Fruit fly (Drosophila melanogaster): Measurements from ENCODE around the gene CG2975.

CG2975 gene

dm6 chr2L:2861140-2861884 lies 21.4 kb downstream of the CG2975 start (continued):
- TF ChIP-seq Hr39 (optimal IDR thresholded peaks at IDR 0.05) (no peak), seq (GFP tag; IDR thresholded peaks at IDR 0.05) (peak; percentile 25; the same call in 1 of the 2 replicates), CG16813 (GFP tag; IDR thresholded peaks at IDR 0.05; ENCODE audit: partially characterized antibody) (no peak), lab (GFP tag; optimal IDR thresholded peaks at IDR 0.05) (peak; percentile 64), HHEX (GFP tag; optimal IDR thresholded peaks at IDR 0.05) (no peak), CG3281 (GFP tag; optimal IDR thresholded peaks at IDR 0.05) (no peak), insv (GFP tag; optimal IDR thresholded peaks at IDR 0.05) (no peak), gcm (GFP tag; optimal IDR thresholded peaks at IDR 0.05) (peak; percentile 29), nmo (GFP tag; optimal IDR thresholded peaks at IDR 0.05) (no peak), luna (GFP tag; optimal IDR thresholded peaks at IDR 0.05) (no peak), CG13894 (tag; optimal IDR thresholded peaks at IDR 0.05) (peak; percentile 99), Hmr (GFP tag; optimal IDR thresholded peaks at IDR 0.05) (peak; percentile 23), her (GFP tag; optimal IDR thresholded peaks at IDR 0.05) (no peak), dmrt99B (tag; optimal IDR thresholded peaks at IDR 0.05) (no peak), ftz-f1 (GFP tag; optimal IDR thresholded peaks at IDR 0.05) (no peak), CG10431 (GFP tag; optimal IDR thresholded peaks at IDR 0.05) (peak; percentile 50), grn (GFP tag; optimal IDR thresholded peaks at IDR 0.05) (peak; percentile 32), CG10979 (tag; optimal IDR thresholded peaks at IDR 0.05) (no peak), bowl (GFP tag; IDR thresholded peaks at IDR 0.05) (no peak), CG13296 (GFP tag; optimal IDR thresholded peaks at IDR 0.05) (peak; percentile 35), CrebB (tag; optimal IDR thresholded peaks at IDR 0.05) (peak; percentile 48), CG9437 (GFP tag; optimal IDR thresholded peaks at IDR 0.05) (no peak), Stat92E (GFP tag; optimal IDR thresholded peaks at IDR 0.05) (no peak), Trl (optimal IDR thresholded peaks at IDR 0.05) (peak; percentile 32 to 36), Trl (GFP tag; optimal IDR thresholded peaks at IDR 0.05) (no peak), gce (GFP tag; IDR thresholded peaks at IDR 0.05) (peak; percentile 11; the same call in 1 of the 3 replicates), Hsf (GFP tag; optimal IDR thresholded peaks at IDR 0.05) (no peak), chinmo (GFP tag; IDR thresholded peaks at IDR 0.05; ENCODE audit: partially characterized antibody) (peak; percentile 91; the same call in 3 of the 4 replicates), sob (GFP tag; IDR thresholded peaks at IDR 0.05) (peak; percentile 57), CG5180 (GFP tag; optimal IDR thresholded peaks at IDR 0.05) (peak; percentile 24), az2 (GFP tag; optimal IDR thresholded peaks at IDR 0.05) (no peak), hkb (optimal IDR thresholded peaks at IDR 0.05) (no peak), hkb (GFP tag; IDR thresholded peaks at IDR 0.05) (peak; percentile 16; the same call in 1 of the 2 replicates), CG18011 (GFP tag; optimal IDR thresholded peaks at IDR 0.05) (no peak), CG4328 (GFP tag; optimal IDR thresholded peaks at IDR 0.05) (peak; percentile 34), Dbx (GFP tag; IDR thresholded peaks at IDR 0.05) (peak; percentile 7; the same call in 1 of the 3 replicates), Dll (GFP tag; IDR thresholded peaks at IDR 0.05; ENCODE audit: partially characterized antibody) (peak; percentile 36; the same call in 1 of the 4 replicates), zfh1 (GFP tag; IDR thresholded peaks at IDR 0.05) (0 out of 3 replicates have a peak, but pooled peaks have one; percentile 15), lbe (GFP tag; optimal IDR thresholded peaks at IDR 0.05) (no peak), CTCF (GFP tag; optimal IDR thresholded peaks at IDR 0.05) (no peak), CG4360 (GFP tag; IDR thresholded peaks at IDR 0.05) (no peak), jigr1 (GFP tag; IDR thresholded peaks at IDR 0.05) (no peak), pan (optimal IDR thresholded peaks at IDR 0.05) (no peak), pan (GFP tag; optimal IDR thresholded peaks at IDR 0.05 in 1 of 2, IDR thresholded peaks at IDR 0.05 in 1 of 2) (no peak), wek (GFP tag; optimal IDR thresholded peaks at IDR 0.05) (peak; percentile 54), sens-2 (GFP tag; IDR thresholded peaks at IDR 0.05) (0 out of 2 replicates have a peak, but pooled peaks have one; percentile 4), CG12219 (GFP tag; optimal IDR thresholded peaks at IDR 0.05) (peak; percentile 4), CG17568 (GFP tag; optimal IDR thresholded peaks at IDR 0.05) (peak; percentile 2), CG1024 (GFP tag; IDR thresholded peaks at IDR 0.05) (no peak), B-H1 (GFP tag; IDR thresholded peaks at IDR 0.05) (no peak)

All from whole organism, embryonic.